Worm (Caenorhabditis elegans) whole organism, L3 larva: Measurements from ENCODE around the gene atg-16.2.

Source experiments
- elt-2 ChIP-seq: sonication (generic microtip); optimal IDR thresholded peaks from 2 replicates; lab custom pipeline; 2016; ENCODE audit warnings: missing genetic modification reagents, mild to moderate bottlenecking, missing genetic modification characterization, missing compliant biosample characterization
- fos-1 ChIP-seq: fragments of 150-350 bp; optimal IDR thresholded peaks from 2 replicates; lab custom pipeline; 2014; ENCODE audit warnings: missing biosample characterization, missing genetic modification characterization
- mdl-1 ChIP-seq: fragments of 150-350 bp; optimal IDR thresholded peaks from 2 replicates; lab custom pipeline; 2014; ENCODE audit warnings: missing biosample characterization, missing genetic modification characterization
- nhr-23 ChIP-seq: fragments of 150-350 bp; optimal IDR thresholded peaks from 2 replicates; lab custom pipeline; 2014; ENCODE audit warnings: missing biosample characterization, missing genetic modification reagents, missing genetic modification characterization
- nhr-28 ChIP-seq: fragments of 150-350 bp; optimal IDR thresholded peaks from 2 replicates; lab custom pipeline; 2014; ENCODE audit warnings: missing biosample characterization, missing genetic modification characterization
- nhr-43 ChIP-seq: sonication (generic microtip); optimal IDR thresholded peaks from 2 replicates; lab custom pipeline; 2016; ENCODE audit warnings: mild to moderate bottlenecking, missing genetic modification characterization, missing compliant biosample characterization; ENCODE audit not compliant: poor library complexity, severe bottlenecking
- nhr-76 ChIP-seq: fragments of 150-350 bp; sonication (generic microtip); optimal IDR thresholded peaks from 5 replicates; lab custom pipeline; 2014; ENCODE audit warnings: missing biosample characterization, missing genetic modification characterization
- pqm-1 ChIP-seq: fragments of 150-350 bp; optimal IDR thresholded peaks from 2 replicates; lab custom pipeline; 2017; ENCODE audit warnings: missing biosample characterization, missing genetic modification characterization, inconsistent platforms
- ztf-4 ChIP-seq: fragments of 150-350 bp; optimal IDR thresholded peaks from 2 replicates; lab custom pipeline; 2014; ENCODE audit warnings: missing biosample characterization, missing genetic modification characterization

ce11 chrII:6497137-6497536 is 43.9 kb upstream of the atg-16.2 start:
- TF ChIP-seq nhr-28 (tag; lab: Kevin White, UChicago), result no peak
- no peak for TF ChIP-seq mdl-1
- no peak for TF ChIP-seq elt-2 (tag; lab: Kevin White, UChicago)
- no peak for TF ChIP-seq ztf-4 (tag; lab: Kevin White, UChicago)
- TF ChIP-seq nhr-23, result no peak
- TF ChIP-seq nhr-43 (tag; lab: Kevin White, UChicago), result no peak
- no peak for TF ChIP-seq fos-1 (tag; lab: Kevin White, UChicago)
- no peak for TF ChIP-seq pqm-1 (tag; lab: Kevin White, UChicago)
- TF ChIP-seq nhr-76, result no peak
